Worm (Caenorhabditis elegans): ENCODE data around the gene srd-64.

DNA sequence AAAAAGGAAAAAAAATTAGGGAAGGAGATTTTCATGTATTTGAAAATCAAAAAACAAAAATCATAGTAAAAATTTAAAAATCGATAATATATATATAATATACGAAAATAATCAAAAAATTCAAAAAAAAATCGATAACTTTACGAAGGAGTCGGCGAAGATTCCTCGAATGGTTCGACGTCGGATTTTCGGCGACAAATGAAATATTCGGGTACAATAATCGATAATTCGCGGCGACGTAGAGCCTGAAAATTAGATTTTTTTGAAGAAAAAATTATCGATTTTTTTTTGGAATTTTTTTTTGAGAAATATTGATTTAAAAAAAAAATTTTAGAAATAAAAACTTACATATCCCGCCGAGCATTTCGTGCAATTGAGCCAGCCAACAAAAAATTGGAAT is 29.5 kb downstream of the srd-64 start:
- TF ChIP-seq lin-39 (tag; optimal IDR thresholded peaks at IDR 0.05) (no peak), mab-5 (tag; optimal IDR thresholded peaks at IDR 0.05) (no peak), ztf-1 (GFP tag; conservative IDR thresholded peaks at IDR 0.05) (no peak), R02D3.7 (tag; optimal IDR thresholded peaks at IDR 0.05) (no peak), ZK546.5 (tag; optimal IDR thresholded peaks at IDR 0.05) (no peak), elt-3 (tag; optimal IDR thresholded peaks at IDR 0.05) (no peak), nhr-77 (tag; optimal IDR thresholded peaks at IDR 0.05) (no peak), aly-2 (tag; optimal IDR thresholded peaks at IDR 0.05) (no peak), nhr-12 (tag; optimal IDR thresholded peaks at IDR 0.05) (no peak), crh-2 (tag; optimal IDR thresholded peaks at IDR 0.05) (no peak), skn-1 (tag; optimal IDR thresholded peaks at IDR 0.05) (no peak), lin-11 (tag; optimal IDR thresholded peaks at IDR 0.05) (no peak)
